Worm (Caenorhabditis elegans) whole organism, L3 larva: ENCODE data around the gene anmt-1.
A peak's percentile ranks its signal among the peaks of the same experiment; 100 is the strongest.

Experiments
- aly-2 ChIP-seq: fragments of 150-350 bp; optimal IDR thresholded peaks from 2 replicates; lab custom pipeline; 2014; ENCODE audit warnings: missing biosample characterization, missing genetic modification characterization
- egl-27 ChIP-seq: sonication (generic microtip); optimal IDR thresholded peaks from 4 replicates; lab custom pipeline; 2017; ENCODE audit warnings: missing biosample characterization, missing genetic modification reagents, missing genetic modification characterization
- elt-2 ChIP-seq: sonication (generic microtip); optimal IDR thresholded peaks from 2 replicates; lab custom pipeline; 2016; ENCODE audit warnings: missing genetic modification reagents, mild to moderate bottlenecking, missing genetic modification characterization, missing compliant biosample characterization
- nhr-12 ChIP-seq: fragments of 150-350 bp; optimal IDR thresholded peaks from 2 replicates; lab custom pipeline; 2014; ENCODE audit warnings: missing biosample characterization, missing genetic modification characterization
- nhr-237 ChIP-seq: fragments of 150-350 bp; optimal IDR thresholded peaks from 2 replicates; lab custom pipeline; 2014; ENCODE audit warnings: missing biosample characterization, missing genetic modification characterization
- pha-4 ChIP-seq: fragments of 150-350 bp; optimal IDR thresholded peaks from 2 replicates; lab custom pipeline; 2014; ENCODE audit warnings: missing biosample characterization, missing genetic modification reagents, missing genetic modification characterization
- sea-2 ChIP-seq: fragments of 150-350 bp; sonication (generic microtip); optimal IDR thresholded peaks from 4 replicates; lab custom pipeline; 2014; ENCODE audit warnings: missing biosample characterization, missing genetic modification reagents, missing genetic modification characterization
- tbx-2 ChIP-seq: sonication (generic microtip); optimal IDR thresholded peaks from 2 replicates; lab custom pipeline; 2016; ENCODE audit warnings: mild to moderate bottlenecking, missing genetic modification characterization, missing compliant biosample characterization
- ztf-11 ChIP-seq: fragments of 150-350 bp; optimal IDR thresholded peaks from 2 replicates; lab custom pipeline; 2014; ENCODE audit warnings: missing biosample characterization, missing genetic modification characterization
- ztf-4 ChIP-seq: fragments of 150-350 bp; optimal IDR thresholded peaks from 2 replicates; lab custom pipeline; 2014; ENCODE audit warnings: missing biosample characterization, missing genetic modification characterization

- peak; percentile 98 for TF ChIP-seq elt-2 (tag; lab: Kevin White, UChicago)
- TF ChIP-seq sea-2 (GFP tag; lab: Kevin White, UChicago): no peak
- TF ChIP-seq aly-2 (tag; lab: Kevin White, UChicago): no peak
- TF ChIP-seq nhr-12 (tag; lab: Kevin White, UChicago): no peak
- TF ChIP-seq pha-4 (tag; lab: Kevin White, UChicago): peak; percentile 98
- TF ChIP-seq nhr-237: no peak
- peak; percentile 88 for TF ChIP-seq tbx-2
- peak; percentile 58 for TF ChIP-seq egl-27
- no peak for TF ChIP-seq ztf-11 (tag; lab: Kevin White, UChicago)
- TF ChIP-seq ztf-4 (tag; lab: Kevin White, UChicago): peak; percentile 66
Measured at ce11 chrIII:8658367-8658761, 26.2 kb upstream of the anmt-1 start.
